Worm (Caenorhabditis elegans) whole organism, midembryonic: ENCODE measurements around the gene ttr-35.

Experiments
- ref-1 ChIP-seq: fragments of 200-800 bp; sonication (Bioruptor generic); conservative IDR thresholded peaks from 2 replicates; pipeline ENCODE4 v1.3.6; 2022; ENCODE audit warnings: missing genetic modification reagents, missing genetic modification characterization, missing compliant biosample characterization
- ztf-29 ChIP-seq: fragments of 200-800 bp; sonication (Bioruptor generic); IDR thresholded peaks from 2 replicates; pipeline ENCODE4 v1.3.6; 2022; ENCODE audit warnings: missing genetic modification reagents, missing genetic modification characterization, missing compliant biosample characterization

ce11 chrX:6530591-6530990 lies 18.5 kb downstream of the ttr-35 start:
- TF ChIP-seq ztf-29 (GFP tag; lab: Robert Waterston, UW) (no peak), ref-1 (GFP tag; lab: Robert Waterston, UW) (no peak)
